Fruit fly (Drosophila melanogaster) whole organism, embryonic: ENCODE results near the gene CG8149.

Experiments
- ATbp ChIP-seq: fragments of 200-800 bp; sonication (Bioruptor generic); optimal IDR thresholded peaks from 2 replicates; lab custom pipeline; 2017; ENCODE audit warnings: missing biosample characterization, mild to moderate bottlenecking, missing genetic modification characterization, missing genetic modification reagents
- Bdp1 ChIP-seq: fragments of 200-800 bp; sonication (Bioruptor generic); optimal IDR thresholded peaks from 3 replicates; lab custom pipeline; 2016; ENCODE audit warnings: missing biosample characterization, missing genetic modification characterization
- CG10147 ChIP-seq: fragments of 200-800 bp; sonication (Bioruptor generic); optimal IDR thresholded peaks from 2 replicates; lab custom pipeline; 2019; ENCODE audit warnings: missing biosample characterization, mild to moderate bottlenecking, missing genetic modification characterization, moderate library complexity
- CG10267 ChIP-seq: fragments of 200-800 bp; sonication (Bioruptor generic); optimal IDR thresholded peaks from 2 replicates; lab custom pipeline; 2018; ENCODE audit warnings: missing biosample characterization, mild to moderate bottlenecking, missing genetic modification characterization, moderate library complexity
- CG10431 ChIP-seq: fragments of 200-800 bp; sonication (Bioruptor generic); optimal IDR thresholded peaks from 3 replicates; lab custom pipeline; 2018; ENCODE audit warnings: missing biosample characterization, mild to moderate bottlenecking, missing genetic modification characterization
- CG11398 ChIP-seq: fragments of 200-800 bp; sonication (Bioruptor generic); optimal IDR thresholded peaks from 2 replicates; lab custom pipeline; 2016; ENCODE audit warnings: missing biosample characterization, missing genetic modification characterization
- CG11560 ChIP-seq: fragments of 200-800 bp; sonication (Bioruptor generic); IDR thresholded peaks from 3 replicates; pipeline ENCODE4 v1.3.6; 2022; ENCODE audit warnings: missing biosample characterization, missing genetic modification characterization
- CG12104 ChIP-seq: fragments of 200-800 bp; sonication (Bioruptor generic); optimal IDR thresholded peaks from 3 replicates; lab custom pipeline; 2016; ENCODE audit warnings: missing biosample characterization, missing genetic modification characterization
- CG13287 ChIP-seq: fragments of 200-800 bp; sonication (Bioruptor generic); IDR thresholded peaks from 2 replicates; pipeline ENCODE4 v1.3.6; 2022; ENCODE audit warnings: missing biosample characterization, missing genetic modification characterization; ENCODE audit not compliant: partially characterized antibody
- CG17328 ChIP-seq: fragments of 200-800 bp; sonication (Bioruptor generic); IDR thresholded peaks from 2 replicates; pipeline ENCODE4 v1.3.6; 2022; ENCODE audit warnings: missing biosample characterization, missing genetic modification characterization
- CG2712 ChIP-seq: fragments of 200-800 bp; optimal IDR thresholded peaks from 3 replicates; lab custom pipeline; 2019; ENCODE audit warnings: missing biosample characterization, mild to moderate bottlenecking, missing genetic modification characterization, moderate library complexity
- CG31365 ChIP-seq: fragments of 200-800 bp; sonication (Bioruptor generic); optimal IDR thresholded peaks from 2 replicates; lab custom pipeline; 2018; ENCODE audit warnings: missing biosample characterization, mild to moderate bottlenecking, missing genetic modification characterization
- CG33213 ChIP-seq: fragments of 200-800 bp; sonication (Bioruptor generic); optimal IDR thresholded peaks from 3 replicates; lab custom pipeline; 2016; ENCODE audit warnings: missing biosample characterization, missing genetic modification characterization
- CG4424 ChIP-seq: fragments of 200-800 bp; sonication (Bioruptor generic); optimal IDR thresholded peaks from 3 replicates; lab custom pipeline; 2016; ENCODE audit warnings: missing biosample characterization, missing genetic modification characterization
- CG4854 ChIP-seq: fragments of 200-800 bp; sonication (Bioruptor generic); optimal IDR thresholded peaks from 2 replicates; lab custom pipeline; 2016; ENCODE audit warnings: missing biosample characterization, missing genetic modification characterization, inconsistent platforms
- CG6689 ChIP-seq: fragments of 200-800 bp; sonication (Bioruptor generic); IDR thresholded peaks from 2 replicates; pipeline ENCODE4 v1.3.6; 2022; ENCODE audit warnings: missing biosample characterization, missing genetic modification characterization
- CG8388 ChIP-seq: fragments of 200-800 bp; sonication (Bioruptor generic); optimal IDR thresholded peaks from 2 replicates; lab custom pipeline; 2019; ENCODE audit warnings: missing biosample characterization, mild to moderate bottlenecking, missing genetic modification characterization, moderate library complexity
- CG9215 ChIP-seq: fragments of 200-800 bp; sonication (Bioruptor generic); IDR thresholded peaks from 2 replicates; pipeline ENCODE4 v1.3.6; 2022; ENCODE audit warnings: missing biosample characterization, missing genetic modification characterization
- CG9727 ChIP-seq: fragments of 200-800 bp; sonication (Bioruptor generic); optimal IDR thresholded peaks from 3 replicates; lab custom pipeline; 2017; ENCODE audit warnings: missing biosample characterization, mild to moderate bottlenecking, missing genetic modification characterization
- CkIIα-i1 ChIP-seq: fragments of 200-800 bp; sonication (Bioruptor generic); IDR thresholded peaks from 2 replicates; pipeline ENCODE4 v1.3.6; 2022; ENCODE audit warnings: missing biosample characterization, missing genetic modification characterization
- Dll ChIP-seq: fragments of 200-800 bp; sonication (Bioruptor generic); IDR thresholded peaks from 4 replicates; pipeline ENCODE4 v1.3.6; 2022; ENCODE audit warnings: missing biosample characterization, missing genetic modification characterization; ENCODE audit not compliant: partially characterized antibody
- Fer1 ChIP-seq: fragments of 200-800 bp; sonication (Bioruptor generic); optimal IDR thresholded peaks from 2 replicates; lab custom pipeline; 2017; ENCODE audit warnings: missing biosample characterization, mild to moderate bottlenecking, missing genetic modification characterization
- Gug ChIP-seq: fragments of 200-800 bp; sonication (Bioruptor generic); IDR thresholded peaks from 4 replicates; pipeline ENCODE4 v1.3.6; 2022; ENCODE audit warnings: missing biosample characterization, missing genetic modification characterization
- Hand ChIP-seq: fragments of 200-800 bp; sonication (Bioruptor generic); optimal IDR thresholded peaks from 2 replicates; lab custom pipeline; 2017; ENCODE audit warnings: mild to moderate bottlenecking, missing biosample characterization, missing genetic modification reagents, missing genetic modification characterization
- Hr3 ChIP-seq: fragments of 200-800 bp; sonication (Bioruptor generic); optimal IDR thresholded peaks from 3 replicates; lab custom pipeline; 2016; ENCODE audit warnings: missing biosample characterization, missing genetic modification characterization
- Lhr ChIP-seq: fragments of 200-800 bp; sonication (Bioruptor generic); optimal IDR thresholded peaks from 3 replicates; lab custom pipeline; 2017; ENCODE audit warnings: mild to moderate bottlenecking, missing biosample characterization, missing genetic modification reagents, missing genetic modification characterization
- Mes4 ChIP-seq: fragments of 200-800 bp; sonication (Bioruptor generic); optimal IDR thresholded peaks from 2 replicates; lab custom pipeline; 2016; ENCODE audit warnings: missing biosample characterization, missing genetic modification characterization
- NC2β ChIP-seq: fragments of 200-800 bp; sonication (Bioruptor generic); optimal IDR thresholded peaks from 2 replicates; lab custom pipeline; 2016; ENCODE audit warnings: missing biosample characterization, missing genetic modification characterization
- NFAT ChIP-seq: fragments of 200-800 bp; sonication (Bioruptor generic); IDR thresholded peaks from 2 replicates; pipeline ENCODE4 v1.3.6; 2022; ENCODE audit warnings: missing biosample characterization, missing genetic modification characterization
- Nf-YA ChIP-seq: fragments of 200-800 bp; sonication (Bioruptor generic); IDR thresholded peaks from 2 replicates; pipeline ENCODE4 v1.3.6; 2022; ENCODE audit warnings: missing biosample characterization, missing genetic modification characterization
- Nf-YB ChIP-seq: fragments of 200-800 bp; sonication (Bioruptor generic); optimal IDR thresholded peaks from 3 replicates; lab custom pipeline; 2019; ENCODE audit warnings: missing biosample characterization, mild to moderate bottlenecking, missing genetic modification characterization, moderate library complexity
- Optix ChIP-seq: fragments of 200-800 bp; sonication (Bioruptor generic); IDR thresholded peaks from 3 replicates; pipeline ENCODE4 v1.3.6; 2022; ENCODE audit warnings: missing biosample characterization, missing genetic modification characterization
- Side ChIP-seq: fragments of 200-800 bp; sonication (Bioruptor generic); optimal IDR thresholded peaks from 2 replicates; lab custom pipeline; 2016; ENCODE audit warnings: missing biosample characterization, missing genetic modification characterization
- ac ChIP-seq: fragments of 200-800 bp; sonication (Bioruptor generic); optimal IDR thresholded peaks from 3 replicates; lab custom pipeline; 2017; ENCODE audit warnings: missing biosample characterization, mild to moderate bottlenecking, missing genetic modification characterization
- aop ChIP-seq: fragments of 200-800 bp; sonication (Bioruptor generic); IDR thresholded peaks from 2 replicates; pipeline ENCODE4 v1.3.6; 2022; ENCODE audit warnings: missing biosample characterization, missing genetic modification characterization
- br ChIP-seq: fragments of >200 bp; optimal IDR thresholded peaks from 2 replicates; lab custom pipeline; 2017
- corto ChIP-seq: fragments of 200-800 bp; sonication (Bioruptor generic); optimal IDR thresholded peaks from 2 replicates; lab custom pipeline; 2016; ENCODE audit warnings: missing biosample characterization, mild to moderate bottlenecking, missing genetic modification characterization, moderate library complexity
- dmrt11E ChIP-seq: fragments of 200-800 bp; sonication (Bioruptor generic); optimal IDR thresholded peaks from 3 replicates; lab custom pipeline; 2018; ENCODE audit warnings: missing biosample characterization, mild to moderate bottlenecking, missing genetic modification characterization, moderate library complexity
- ewg ChIP-seq: fragments of 200-800 bp; sonication (Bioruptor generic); optimal IDR thresholded peaks from 3 replicates; lab custom pipeline; 2017; ENCODE audit warnings: mild to moderate bottlenecking, missing biosample characterization, missing genetic modification reagents, missing genetic modification characterization
- gro ChIP-seq: fragments of 200-800 bp; sonication (Bioruptor generic); optimal IDR thresholded peaks from 2 replicates; lab custom pipeline; 2016; ENCODE audit warnings: missing biosample characterization, missing genetic modification characterization
- gsb ChIP-seq: fragments of 200-800 bp; sonication (Bioruptor generic); IDR thresholded peaks from 2 replicates; pipeline ENCODE4 v1.3.6; 2022; ENCODE audit warnings: missing biosample characterization, missing genetic modification characterization
- gsb-n ChIP-seq: fragments of 200-800 bp; sonication (Bioruptor generic); optimal IDR thresholded peaks from 3 replicates; lab custom pipeline; 2018; ENCODE audit warnings: missing biosample characterization, mild to moderate bottlenecking, missing genetic modification characterization
- hth ChIP-seq: fragments of >200 bp; optimal IDR thresholded peaks from 2 replicates; lab custom pipeline; 2017; ENCODE audit warnings: inconsistent platforms
- klu ChIP-seq: fragments of 200-800 bp; sonication (Bioruptor generic); IDR thresholded peaks from 2 replicates; pipeline ENCODE4 v1.3.6; 2022; ENCODE audit warnings: missing biosample characterization, missing genetic modification characterization
- lab ChIP-seq: fragments of 200-800 bp; sonication (Bioruptor generic); optimal IDR thresholded peaks from 3 replicates; lab custom pipeline; 2017; ENCODE audit warnings: missing biosample characterization, missing genetic modification characterization, mild to moderate bottlenecking, moderate library complexity, missing genetic modification reagents
- lola ChIP-seq, 3 experiments: fragments of >200 bp in 2 of 3; fragments of 200-800 bp in 1 of 3; sonication (Bioruptor generic) in 1 of 3; optimal IDR thresholded peaks; 2 replicates each; lab custom pipeline; 2017 to 2019; ENCODE audit warnings: missing biosample characterization in 3 of 3, missing genetic modification characterization in 3 of 3, mild to moderate bottlenecking in 1 of 3, moderate library complexity in 1 of 3
- pnt ChIP-seq: fragments of 200-800 bp; sonication (Bioruptor generic); optimal IDR thresholded peaks from 3 replicates; lab custom pipeline; 2016; ENCODE audit warnings: missing biosample characterization, missing genetic modification characterization
- tx ChIP-seq: fragments of 200-800 bp; sonication (Bioruptor generic); optimal IDR thresholded peaks from 2 replicates; lab custom pipeline; 2016; ENCODE audit warnings: missing biosample characterization, missing genetic modification characterization
- usp ChIP-seq: fragments of >200 bp; optimal IDR thresholded peaks from 2 replicates; lab custom pipeline; 2017; ENCODE audit warnings: missing biosample characterization, missing genetic modification characterization

Gene CG8149

dm6 chr3R:9527907-9528842 is 23.7 kb downstream of the CG8149 start (continued):
- TF ChIP-seq CG6689 (GFP tag; lab: Robert Waterston, UW) (peak; percentile 88), Dll (no peak), dmrt11E (tag; lab: Kevin White, UChicago) (peak; percentile 25), pnt (GFP tag; lab: Kevin White, UChicago) (peak; percentile 78), usp (GFP tag; lab: Kevin White, UChicago) (no peak), CG10267 (peak; percentile 64), CG4424 (GFP tag; lab: Kevin White, UChicago) (peak; percentile 84), corto (GFP tag; lab: Kevin White, UChicago) (peak; percentile 96), ac (GFP tag; lab: Kevin White, UChicago) (no peak), ewg (GFP tag; lab: Kevin White, UChicago) (no peak), Nf-YB (GFP tag; lab: Kevin White, UChicago) (peak; percentile 24), lola (GFP tag; optimal IDR thresholded peaks at IDR 0.05; lab: Kevin White, UChicago) (no peak), gro (GFP tag; lab: Kevin White, UChicago) (peak; percentile 98), klu (peak; percentile 82), hth (no peak), Gug (GFP tag; lab: Robert Waterston, UW) (peak; percentile 92), br (lab: Kevin White, UChicago) (no peak), CG9727 (peak; percentile 90), CG2712 (tag; lab: Kevin White, UChicago) (peak; percentile 81), NC2β (GFP tag; lab: Kevin White, UChicago) (peak; percentile 84), gsb (GFP tag; lab: Robert Waterston, UW) (peak; percentile 90), Side (peak; percentile 92), gsb-n (tag; lab: Kevin White, UChicago) (peak; percentile 31), CG33213 (GFP tag; lab: Kevin White, UChicago) (peak; percentile 89), lab (GFP tag; lab: Kevin White, UChicago) (peak; percentile 98), CG10147 (GFP tag; lab: Kevin White, UChicago) (peak; percentile 84), CG8388 (GFP tag; lab: Kevin White, UChicago) (no peak), CG31365 (tag; lab: Kevin White, UChicago) (peak; percentile 78), Hr3 (peak; percentile 64), CG12104 (peak; percentile 76), CG17328 (GFP tag; lab: Robert Waterston, UW) (peak; percentile 76), CG13287 (GFP tag; lab: Robert Waterston, UW) (no peak), CG10431 (GFP tag; lab: Kevin White, UChicago) (no peak), CG11398 (peak; percentile 67), CkIIα-i1 (GFP tag; lab: Robert Waterston, UW) (peak; percentile 66), Optix (peak; percentile 74), Bdp1 (GFP tag; lab: Kevin White, UChicago) (peak; percentile 72), Hand (GFP tag; lab: Kevin White, UChicago) (peak; percentile 67), ATbp (GFP tag; lab: Kevin White, UChicago) (peak; percentile 81), CG11560 (tag; lab: Robert Waterston, UW) (peak; percentile 77; the same call in 2 of the 3 replicates), Fer1 (peak; percentile 95), CG4854 (GFP tag; lab: Kevin White, UChicago) (peak; percentile 92), tx (GFP tag; lab: Kevin White, UChicago) (peak; percentile 69), Nf-YA (GFP tag; lab: Robert Waterston, UW) (peak; percentile 79), Mes4 (GFP tag; lab: Kevin White, UChicago) (peak; percentile 55), Lhr (GFP tag; lab: Kevin White, UChicago) (no peak), NFAT (GFP tag; lab: Robert Waterston, UW) (peak; percentile 95), aop (0 out of 2 replicates have a peak, but pooled peaks have one; percentile 24), CG9215 (GFP tag; lab: Robert Waterston, UW) (peak; percentile 88)
